Worm (Caenorhabditis elegans): ENCODE results near the gene Y1B5A.1.

DNA sequence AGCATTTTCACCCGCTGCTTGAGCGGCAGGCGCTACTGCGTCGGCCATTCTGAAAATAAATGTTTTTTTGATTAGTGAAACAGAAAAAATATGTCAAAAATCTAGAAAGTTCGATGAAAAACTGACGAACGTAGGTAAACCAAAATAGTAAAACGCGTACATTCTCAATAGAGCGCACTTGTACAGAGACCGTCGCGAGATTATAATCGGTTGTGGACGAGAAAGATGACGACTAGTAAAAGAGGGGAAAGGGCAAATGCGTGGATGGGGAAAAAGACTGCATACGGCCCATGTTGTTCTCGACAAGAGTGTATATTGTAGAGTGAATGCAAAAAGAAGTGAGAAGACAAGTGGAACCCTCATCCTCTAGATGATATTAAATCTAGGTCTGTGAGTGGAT, 15.1 kb downstream of the Y1B5A.1 start, which contains the start of gene C36B7.6:
- TF ChIP-seq lin-13 (tag; optimal IDR thresholded peaks at IDR 0.05) = peak; percentile 41
- TF ChIP-seq snpc-4 (tag; optimal IDR thresholded peaks at IDR 0.05) = no peak
- TF ChIP-seq unc-62 (GFP tag; optimal IDR thresholded peaks at IDR 0.05) = no peak
- TF ChIP-seq nhr-76 (tag; optimal IDR thresholded peaks at IDR 0.05) = no peak
- TF ChIP-seq nhr-28 (tag; optimal IDR thresholded peaks at IDR 0.05) = no peak
- no peak for TF ChIP-seq elt-3 (tag; optimal IDR thresholded peaks at IDR 0.05)
- no peak for TF ChIP-seq pha-4 (tag; optimal IDR thresholded peaks at IDR 0.05)
- peak; percentile 42 for TF ChIP-seq ceh-39 (tag; optimal IDR thresholded peaks at IDR 0.05)
- peak; percentile 58 for TF ChIP-seq mep-1 (tag; optimal IDR thresholded peaks at IDR 0.05)
- no peak for TF ChIP-seq nhr-12 (tag; optimal IDR thresholded peaks at IDR 0.05)

Data from whole organism, mixed stage, embryonic.